Worm (Caenorhabditis elegans): ENCODE results near the gene nspd-5.

DNA sequence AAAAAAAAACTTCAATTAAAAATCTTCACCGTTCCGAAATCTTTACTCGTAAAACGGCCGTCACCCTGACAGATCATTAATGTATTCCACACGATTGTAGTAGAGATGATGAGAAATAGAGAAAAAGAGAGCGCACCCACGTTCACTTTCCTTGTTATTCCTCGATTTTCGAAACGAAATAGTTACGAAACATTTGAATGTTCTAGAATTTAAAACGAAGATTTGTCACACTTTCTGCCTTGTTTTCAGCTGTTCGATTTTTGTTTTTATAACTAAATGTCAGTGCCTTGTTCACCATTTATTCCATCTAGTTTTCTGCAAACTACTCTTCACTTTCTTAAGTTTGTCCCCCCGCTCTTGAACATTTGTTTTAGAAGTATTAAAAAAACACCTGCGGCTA lies 5.4 kb downstream of the nspd-5 start:
- TF ChIP-seq nhr-76 (tag; optimal IDR thresholded peaks at IDR 0.05) (no peak), lir-3 (tag; optimal IDR thresholded peaks at IDR 0.05; ENCODE audit: poor library complexity) (no peak), rnt-1 (tag; optimal IDR thresholded peaks at IDR 0.05) (no peak)

Measured in whole organism, L1 larva.